Fruit fly (Drosophila melanogaster) whole organism, wandering third instar larva: ENCODE data around the gene CG14053.

Source experiments
- Abd-B ChIP-seq: fragments of >200 bp; optimal IDR thresholded peaks from 2 replicates; lab custom pipeline; 2017; ENCODE audit warnings: missing biosample characterization, missing genetic modification characterization
- br ChIP-seq: fragments of 200-800 bp; sonication (Bioruptor generic); optimal IDR thresholded peaks from 2 replicates; lab custom pipeline; 2016; ENCODE audit warnings: missing biosample characterization, missing genetic modification characterization
- dl ChIP-seq, 2 experiments: fragments of 175-275, 200-275 bp in 1 of 2; fragments of 200-275 bp in 1 of 2; sonication (Bioruptor generic); optimal IDR thresholded peaks; lab custom pipeline; 2018; ENCODE audit warnings: mild to moderate bottlenecking in 2 of 2, missing biosample characterization in 2 of 2, missing genetic modification characterization in 2 of 2, moderate library complexity in 2 of 2; ENCODE audit not compliant: partially characterized antibody in 2 of 2, insufficient read depth in 1 of 2
- h ChIP-seq: fragments of 200-800 bp; sonication (Bioruptor generic); optimal IDR thresholded peaks from 3 replicates; lab custom pipeline; 2016; ENCODE audit warnings: missing biosample characterization, mild to moderate bottlenecking, missing genetic modification characterization
- pan ChIP-seq: fragments of >200 bp; optimal IDR thresholded peaks from 2 replicates; lab custom pipeline; 2017
- usp ChIP-seq: fragments of >200 bp; optimal IDR thresholded peaks from 2 replicates; lab custom pipeline; 2017; ENCODE audit warnings: missing biosample characterization, missing genetic modification characterization
- woc ChIP-seq: sonication (Bioruptor generic); optimal IDR thresholded peaks from 2 replicates; lab custom pipeline; 2016; ENCODE audit warnings: missing biosample characterization, mild to moderate bottlenecking, missing genetic modification characterization

dm6 chrX:2166129-2166528, 27.6 kb downstream of the CG14053 start:
- TF ChIP-seq br (no peak), dl (GFP tag; optimal IDR thresholded peaks at IDR 0.05; lab: Kevin White, UChicago; ENCODE audit: insufficient read depth in 1 of 2, partially characterized antibody in 2 of 2) (no peak), woc (GFP tag; lab: Kevin White, UChicago) (no peak), pan (lab: Kevin White, UChicago) (no peak), h (GFP tag; lab: Kevin White, UChicago) (no peak), usp (no peak), Abd-B (GFP tag; lab: Kevin White, UChicago) (no peak)
